Fruit fly (Drosophila melanogaster): ENCODE results near the gene frm.
A peak's percentile ranks its signal among the peaks of the same experiment; 100 is the strongest.

Gene frm

dm6 chr3L:5577250-5578138 is 26.5 kb upstream of the frm start, which contains the start of gene Msr-110:
Gene Msr-110 (minus strand): TSS chr3L:5577348.
- peak; percentile 77 for TF ChIP-seq fd85E (GFP tag; optimal IDR thresholded peaks at IDR 0.05)
- TF ChIP-seq CG15336 (GFP tag; IDR thresholded peaks at IDR 0.05): peak; percentile 97
- peak; percentile 93 for TF ChIP-seq Lpt (GFP tag; optimal IDR thresholded peaks at IDR 0.05)
- peak; percentile 92 for TF ChIP-seq CG10669 (GFP tag; optimal IDR thresholded peaks at IDR 0.05)
- TF ChIP-seq CG34406 (GFP tag; optimal IDR thresholded peaks at IDR 0.05): peak; percentile 95
- TF ChIP-seq Sox14 (GFP tag; optimal IDR thresholded peaks at IDR 0.05): peak; percentile 78
- TF ChIP-seq CG11902 (GFP tag; optimal IDR thresholded peaks at IDR 0.05): peak; percentile 84
- TF ChIP-seq dsx (GFP tag; optimal IDR thresholded peaks at IDR 0.05; ENCODE audit: poor library complexity, severe bottlenecking): peak; percentile 74
- peak; percentile 95 for TF ChIP-seq CG6854 (GFP tag; optimal IDR thresholded peaks at IDR 0.05)
- peak; percentile 89 for TF ChIP-seq acj6 (GFP tag; optimal IDR thresholded peaks at IDR 0.05)
- TF ChIP-seq spab (GFP tag; optimal IDR thresholded peaks at IDR 0.05): peak; percentile 95
- TF ChIP-seq Smox (GFP tag; optimal IDR thresholded peaks at IDR 0.05): peak; percentile 83
- TF ChIP-seq CG6163 (GFP tag; IDR thresholded peaks at IDR 0.05): peak; percentile 98
- TF ChIP-seq topi (GFP tag; optimal IDR thresholded peaks at IDR 0.05): peak; percentile 86
- peak; percentile 91 to 96 for TF ChIP-seq salr (GFP tag; optimal IDR thresholded peaks at IDR 0.05)
- TF ChIP-seq CG6792 (GFP tag; optimal IDR thresholded peaks at IDR 0.05): peak; percentile 86
- peak; percentile 96 for TF ChIP-seq Sox102F (GFP tag; optimal IDR thresholded peaks at IDR 0.05)
- peak; percentile 86 for TF ChIP-seq esn (GFP tag; optimal IDR thresholded peaks at IDR 0.05)
- peak; percentile 70 for TF ChIP-seq CG8319 (GFP tag; optimal IDR thresholded peaks at IDR 0.05)
- peak; percentile 90 for TF ChIP-seq svp (GFP tag)
- peak; percentile 95 for TF ChIP-seq eg (GFP tag; IDR thresholded peaks at IDR 0.05)
- peak; percentile 96 for TF ChIP-seq vri (GFP tag; optimal IDR thresholded peaks at IDR 0.05)
- peak; percentile 92 for TF ChIP-seq dac (GFP tag; optimal IDR thresholded peaks at IDR 0.05)
- peak; percentile 91 for TF ChIP-seq CG8632 (GFP tag; optimal IDR thresholded peaks at IDR 0.05)
- peak; percentile 86 for TF ChIP-seq Eip75B (GFP tag; optimal IDR thresholded peaks at IDR 0.05)
- peak; percentile 85 for TF ChIP-seq CG3032 (tag; optimal IDR thresholded peaks at IDR 0.05)
- peak; percentile 82 for TF ChIP-seq Eip93F (GFP tag; optimal IDR thresholded peaks at IDR 0.05)
- peak; percentile 86 for TF ChIP-seq CG7368 (GFP tag; optimal IDR thresholded peaks at IDR 0.05)
- peak; percentile 97 for TF ChIP-seq Eip78C (GFP tag)
- TF ChIP-seq Ets96B (tag; optimal IDR thresholded peaks at IDR 0.05): peak; percentile 81
- peak; percentile 98 for TF ChIP-seq Hr4 (GFP tag; optimal IDR thresholded peaks at IDR 0.05)
- TF ChIP-seq CG11294 (GFP tag; IDR thresholded peaks at IDR 0.05): peak; percentile 92
- peak; percentile 69 for TF ChIP-seq cyc (GFP tag; optimal IDR thresholded peaks at IDR 0.05)
- TF ChIP-seq fkh (GFP tag; optimal IDR thresholded peaks at IDR 0.05): peak; percentile 26
- TF ChIP-seq Gug (GFP tag; IDR thresholded peaks at IDR 0.05): peak; percentile 83
- peak; percentile 99 for TF ChIP-seq CG9139 (GFP tag; optimal IDR thresholded peaks at IDR 0.05)
- TF ChIP-seq Hr39 (GFP tag; optimal IDR thresholded peaks at IDR 0.05): peak; percentile 71
- peak; percentile 97 for TF ChIP-seq net (GFP tag; optimal IDR thresholded peaks at IDR 0.05)
- TF ChIP-seq Met (GFP tag; optimal IDR thresholded peaks at IDR 0.05): peak; percentile 79
- TF ChIP-seq Sox15 (GFP tag; optimal IDR thresholded peaks at IDR 0.05): peak; percentile 87
- TF ChIP-seq CG11762 (GFP tag; optimal IDR thresholded peaks at IDR 0.05; ENCODE audit: insufficient read depth): peak; percentile 87
- peak; percentile 95 for TF ChIP-seq CG6276 (GFP tag; optimal IDR thresholded peaks at IDR 0.05)
- peak; percentile 97 to 99 for TF ChIP-seq ss (GFP tag; optimal IDR thresholded peaks at IDR 0.05)
- peak; percentile 92 for TF ChIP-seq CG10631 (GFP tag; optimal IDR thresholded peaks at IDR 0.05)
- peak; percentile 91 for TF ChIP-seq OdsH (GFP tag; optimal IDR thresholded peaks at IDR 0.05)
- peak; percentile 83 for TF ChIP-seq pdm3 (GFP tag; optimal IDR thresholded peaks at IDR 0.05)
- TF ChIP-seq achi (GFP tag; optimal IDR thresholded peaks at IDR 0.05): peak; percentile 94
- TF ChIP-seq lz (GFP tag; optimal IDR thresholded peaks at IDR 0.05): peak; percentile 72
- TF ChIP-seq CG32006 (GFP tag; optimal IDR thresholded peaks at IDR 0.05): peak; percentile 98
- peak; percentile 50 for TF ChIP-seq Ets21C (GFP tag; optimal IDR thresholded peaks at IDR 0.05)

Data from whole organism, prepupa.